Worm (Caenorhabditis elegans): ENCODE measurements around the gene srw-141.

srw-141 gene

ce11 chrV:2891927-2892326 is 46.5 kb downstream of the srw-141 start, which contains the start of gene F37B4.15:
F37B4.15 (plus strand) TSS chrV:2892227.
- no peak for TF ChIP-seq hnd-1 (tag; optimal IDR thresholded peaks at IDR 0.05)
- TF ChIP-seq tbx-11 (GFP tag; IDR thresholded peaks at IDR 0.05) = no peak
- no peak for TF ChIP-seq F13C5.2 (tag; optimal IDR thresholded peaks at IDR 0.05)
- TF ChIP-seq ets-7 (tag; optimal IDR thresholded peaks at IDR 0.05) = no peak
- TF ChIP-seq pes-1 (GFP tag; IDR thresholded peaks at IDR 0.05) = no peak

ce11 chrV:2888681-2889080 is 49.7 kb downstream of the srw-141 start, which contains the start of gene srw-4:
srw-4 (minus strand) TSS chrV:2888781.
- TF ChIP-seq B0310.2 (tag; optimal IDR thresholded peaks at IDR 0.05) (no peak), hmbx-1 (tag; optimal IDR thresholded peaks at IDR 0.05) (no peak), hnd-1 (tag; optimal IDR thresholded peaks at IDR 0.05) (no peak), tbx-11 (GFP tag; IDR thresholded peaks at IDR 0.05) (no peak), hmg-4 (GFP tag; optimal IDR thresholded peaks at IDR 0.05) (no peak), ceh-36 (tag; optimal IDR thresholded peaks at IDR 0.05) (no peak), pes-1 (GFP tag; IDR thresholded peaks at IDR 0.05) (no peak), tra-4 (tag; optimal IDR thresholded peaks at IDR 0.05) (no peak), F13C5.2 (tag; optimal IDR thresholded peaks at IDR 0.05) (no peak), tbx-37 (GFP tag; conservative IDR thresholded peaks at IDR 0.05) (no peak), ceh-13 (GFP tag; optimal IDR thresholded peaks at IDR 0.05) (no peak), ama-1 (optimal IDR thresholded peaks at IDR 0.05) (no peak), scrt-1 (GFP tag; IDR thresholded peaks at IDR 0.05) (no peak), sea-1 (GFP tag; conservative IDR thresholded peaks at IDR 0.05) (no peak), flt-1 (GFP tag; IDR thresholded peaks at IDR 0.05) (no peak)

- no peak for TF ChIP-seq hnd-1 (tag; optimal IDR thresholded peaks at IDR 0.05)
- TF ChIP-seq tbx-11 (GFP tag; IDR thresholded peaks at IDR 0.05) = no peak
- TF ChIP-seq ceh-13 (GFP tag; optimal IDR thresholded peaks at IDR 0.05) = no peak
- TF ChIP-seq sea-1 (GFP tag; conservative IDR thresholded peaks at IDR 0.05) = no peak
- no peak for TF ChIP-seq pes-1 (GFP tag; IDR thresholded peaks at IDR 0.05)
- no peak for TF ChIP-seq aly-1 (tag; optimal IDR thresholded peaks at IDR 0.05)
- no peak for TF ChIP-seq tra-4 (tag; optimal IDR thresholded peaks at IDR 0.05)
- no peak for TF ChIP-seq ceh-36 (tag; optimal IDR thresholded peaks at IDR 0.05)
- no peak for TF ChIP-seq B0310.2 (tag; optimal IDR thresholded peaks at IDR 0.05)
- TF ChIP-seq flt-1 (GFP tag; IDR thresholded peaks at IDR 0.05) = no peak
- TF ChIP-seq tbx-37 (GFP tag; conservative IDR thresholded peaks at IDR 0.05) = no peak
- no peak for TF ChIP-seq ets-7 (tag; optimal IDR thresholded peaks at IDR 0.05)
- TF ChIP-seq F13C5.2 (tag; optimal IDR thresholded peaks at IDR 0.05) = no peak
- TF ChIP-seq hmg-4 (GFP tag; optimal IDR thresholded peaks at IDR 0.05) = no peak
- no peak for TF ChIP-seq hmbx-1 (tag; optimal IDR thresholded peaks at IDR 0.05)
- no peak for TF ChIP-seq ama-1 (optimal IDR thresholded peaks at IDR 0.05)
- TF ChIP-seq scrt-1 (GFP tag; IDR thresholded peaks at IDR 0.05) = no peak
These were observed 50.1 kb downstream of the srw-141 start for ce11 chrV:2888265-2888664.
